Fruit fly (Drosophila melanogaster): ENCODE measurements around the gene Stip1.

Stip1 gene

dm6 chr2L:246656-247340 lies 48.1 kb upstream of the Stip1 start (continued):
- TF ChIP-seq CG6791 (GFP tag; IDR thresholded peaks at IDR 0.05; ENCODE audit: partially characterized antibody) (no peak), CG17328 (GFP tag; IDR thresholded peaks at IDR 0.05) (no peak), chm (GFP tag; IDR thresholded peaks at IDR 0.05) (peak; percentile 53; the same call in 1 of the 2 replicates), CG13123 (GFP tag; optimal IDR thresholded peaks at IDR 0.05) (no peak), GATAe (GFP tag; conservative IDR thresholded peaks at IDR 0.05) (no peak), CG11696 (GFP tag; IDR thresholded peaks at IDR 0.05) (no peak), Atf-2 (GFP tag; optimal IDR thresholded peaks at IDR 0.05) (no peak), Drgx (GFP tag; IDR thresholded peaks at IDR 0.05) (peak; percentile 75), ap (GFP tag; IDR thresholded peaks at IDR 0.05) (no peak), Fer2 (tag; optimal IDR thresholded peaks at IDR 0.05) (no peak), klu (GFP tag; IDR thresholded peaks at IDR 0.05) (no peak), zen2 (GFP tag; IDR thresholded peaks at IDR 0.05; ENCODE audit: partially characterized antibody) (peak; percentile 47; the same call in 1 of the 3 replicates), E2f2 (GFP tag; IDR thresholded peaks at IDR 0.05) (no peak), sob (GFP tag; IDR thresholded peaks at IDR 0.05) (no peak), caup (GFP tag; optimal IDR thresholded peaks at IDR 0.05; ENCODE audit: severe bottlenecking) (no peak), hkb (optimal IDR thresholded peaks at IDR 0.05) (no peak), hkb (GFP tag; IDR thresholded peaks at IDR 0.05) (0 out of 2 replicates have a peak, but pooled peaks have one; percentile 32), cad (GFP tag; optimal IDR thresholded peaks at IDR 0.05) (peak; percentile 69), ara (GFP tag; IDR thresholded peaks at IDR 0.05) (no peak), ewg (GFP tag; optimal IDR thresholded peaks at IDR 0.05) (no peak), chn (GFP tag; optimal IDR thresholded peaks at IDR 0.05) (peak; percentile 5), CG14441 (GFP tag; IDR thresholded peaks at IDR 0.05) (no peak), sna (GFP tag; IDR thresholded peaks at IDR 0.05; ENCODE audit: partially characterized antibody) (peak; percentile 57; the same call in 1 of the 2 replicates), CG43689 (GFP tag; IDR thresholded peaks at IDR 0.05) (no peak), gsb-n (tag; optimal IDR thresholded peaks at IDR 0.05) (no peak), bowl (GFP tag; IDR thresholded peaks at IDR 0.05) (no peak), vnd (GFP tag; IDR thresholded peaks at IDR 0.05; ENCODE audit: partially characterized antibody) (no peak), Blimp-1 (GFP tag; optimal IDR thresholded peaks at IDR 0.05) (peak; percentile 9), CG32772 (GFP tag; IDR thresholded peaks at IDR 0.05) (peak; percentile 39; the same call in 1 of the 2 replicates), CG10321 (GFP tag; IDR thresholded peaks at IDR 0.05) (no peak), lbe (GFP tag; optimal IDR thresholded peaks at IDR 0.05) (peak; percentile 61), CG14014 (GFP tag; IDR thresholded peaks at IDR 0.05) (peak; percentile 36; the same call in 1 of the 2 replicates), scrt (GFP tag; optimal IDR thresholded peaks at IDR 0.05) (peak; percentile 92), Max (GFP tag; optimal IDR thresholded peaks at IDR 0.05) (peak; percentile 49), z (GFP tag; IDR thresholded peaks at IDR 0.05) (0 out of 3 replicates have a peak, but pooled peaks have one; percentile 37), dmrt11E (tag; optimal IDR thresholded peaks at IDR 0.05) (no peak), grn (GFP tag; optimal IDR thresholded peaks at IDR 0.05) (no peak), CG10209 (GFP tag; optimal IDR thresholded peaks at IDR 0.05) (peak; percentile 85), Dref (GFP tag; IDR thresholded peaks at IDR 0.05) (no peak), crol (GFP tag; IDR thresholded peaks at IDR 0.05) (peak; percentile 96), p53 (GFP tag; optimal IDR thresholded peaks at IDR 0.05) (no peak), eve (GFP tag; optimal IDR thresholded peaks at IDR 0.05) (no peak), NFAT (GFP tag; IDR thresholded peaks at IDR 0.05) (no peak), Taf1 (GFP tag; IDR thresholded peaks at IDR 0.05) (no peak), D19A (tag; optimal IDR thresholded peaks at IDR 0.05) (no peak), CG14050 (GFP tag; IDR thresholded peaks at IDR 0.05) (no peak; the same call in 2 of the 3 replicates), CG13894 (tag; optimal IDR thresholded peaks at IDR 0.05) (peak; percentile 23), lab (GFP tag; optimal IDR thresholded peaks at IDR 0.05) (peak; percentile 23), dmrt99B (tag; optimal IDR thresholded peaks at IDR 0.05) (no peak), Meics (GFP tag; optimal IDR thresholded peaks at IDR 0.05) (no peak)
